Fruit fly (Drosophila melanogaster) whole organism, pupa: Measurements from ENCODE around the gene mRpL39.

ENCODE experiments used
- CG10348 ChIP-seq: fragments of 200-800 bp; sonication (Bioruptor generic); IDR thresholded peaks from 2 replicates; pipeline ENCODE4 v1.3.6; 2022; ENCODE audit warnings: missing biosample characterization, missing genetic modification characterization
- CG12605 ChIP-seq: fragments of 200-800 bp; sonication (Bioruptor generic); IDR thresholded peaks from 2 replicates; pipeline ENCODE4 v1.3.6; 2022; ENCODE audit warnings: missing biosample characterization, missing genetic modification characterization
- CG13204 ChIP-seq: fragments of 200-800 bp; sonication (Bioruptor generic); optimal IDR thresholded peaks from 2 replicates; lab custom pipeline; 2018; ENCODE audit warnings: missing biosample characterization, mild to moderate bottlenecking, missing genetic modification characterization, moderate library complexity
- CG14655 ChIP-seq: fragments of 200-800 bp; sonication (Bioruptor generic); optimal IDR thresholded peaks from 3 replicates; lab custom pipeline; 2017; ENCODE audit warnings: mild to moderate bottlenecking, missing biosample characterization, missing genetic modification reagents, missing genetic modification characterization
- CG15710 ChIP-seq: fragments of 200-800 bp; sonication (Bioruptor generic); optimal IDR thresholded peaks from 2 replicates; lab custom pipeline; 2018; ENCODE audit warnings: missing biosample characterization, mild to moderate bottlenecking, missing genetic modification characterization, moderate library complexity
- CG17806 ChIP-seq: fragments of 200-800 bp; sonication (Bioruptor generic); optimal IDR thresholded peaks from 2 replicates; lab custom pipeline; 2018; ENCODE audit warnings: missing biosample characterization, mild to moderate bottlenecking, missing genetic modification characterization, moderate library complexity
- CG32121 ChIP-seq: fragments of 200-800 bp; sonication (Bioruptor generic); IDR thresholded peaks from 2 replicates; pipeline ENCODE4 v1.3.6; 2022; ENCODE audit warnings: missing biosample characterization, missing genetic modification characterization
- CG34367 ChIP-seq: fragments of 200-800 bp; sonication (Bioruptor generic); optimal IDR thresholded peaks from 2 replicates; lab custom pipeline; 2018; ENCODE audit warnings: missing biosample characterization, mild to moderate bottlenecking, missing genetic modification characterization
- CG4496 ChIP-seq: fragments of 200-800 bp; sonication (Bioruptor generic); IDR thresholded peaks from 3 replicates; pipeline ENCODE4 v1.3.6; 2022; ENCODE audit warnings: missing biosample characterization, missing genetic modification characterization
- CG8159 ChIP-seq: fragments of 200-800 bp; sonication (Bioruptor generic); optimal IDR thresholded peaks from 3 replicates; lab custom pipeline; 2018; ENCODE audit warnings: missing biosample characterization, mild to moderate bottlenecking, missing genetic modification characterization, moderate library complexity
- CG8301 ChIP-seq: fragments of 200-800 bp; sonication (Bioruptor generic); optimal IDR thresholded peaks from 2 replicates; lab custom pipeline; 2018; ENCODE audit warnings: missing biosample characterization, mild to moderate bottlenecking, missing genetic modification characterization
- CG9948 ChIP-seq: fragments of 200-800 bp; sonication (Bioruptor generic); optimal IDR thresholded peaks from 2 replicates; lab custom pipeline; 2018; ENCODE audit warnings: missing biosample characterization, mild to moderate bottlenecking, missing genetic modification characterization, moderate library complexity
- D1 ChIP-seq: fragments of 200-800 bp; sonication (Bioruptor generic); optimal IDR thresholded peaks from 2 replicates; lab custom pipeline; 2018; ENCODE audit warnings: missing biosample characterization, mild to moderate bottlenecking, missing genetic modification characterization, moderate library complexity
- EcR ChIP-seq: fragments of 200-800 bp; sonication (Bioruptor generic); optimal IDR thresholded peaks from 3 replicates; lab custom pipeline; 2019; ENCODE audit warnings: missing biosample characterization, missing genetic modification characterization, mild to moderate bottlenecking, moderate library complexity, missing genetic modification reagents
- Ets98B ChIP-seq: fragments of 200-800 bp; sonication (Bioruptor generic); IDR thresholded peaks from 2 replicates; pipeline ENCODE4 v1.3.6; 2022; ENCODE audit warnings: missing biosample characterization, missing genetic modification characterization
- Pif1A ChIP-seq: fragments of 200-800 bp; sonication (Bioruptor generic); optimal IDR thresholded peaks from 3 replicates; lab custom pipeline; 2016; ENCODE audit warnings: missing biosample characterization, missing genetic modification characterization
- Pif1B ChIP-seq: fragments of 200-800 bp; sonication (Bioruptor generic); optimal IDR thresholded peaks from 3 replicates; lab custom pipeline; 2016; ENCODE audit warnings: missing biosample characterization, missing genetic modification characterization
- Snoo ChIP-seq: fragments of 200-800 bp; sonication (Bioruptor generic); optimal IDR thresholded peaks from 3 replicates; lab custom pipeline; 2017; ENCODE audit warnings: missing biosample characterization, mild to moderate bottlenecking, missing genetic modification characterization, inconsistent platforms
- fd96Ca ChIP-seq: fragments of 200-800 bp; sonication (Bioruptor generic); IDR thresholded peaks from 3 replicates; pipeline ENCODE4 v1.3.6; 2022; ENCODE audit warnings: missing biosample characterization, missing genetic modification characterization
- gl ChIP-seq: fragments of 200-800 bp; sonication (Bioruptor generic); optimal IDR thresholded peaks from 2 replicates; lab custom pipeline; 2018; ENCODE audit warnings: missing biosample characterization, mild to moderate bottlenecking, missing genetic modification characterization
- rn ChIP-seq: fragments of 200-800 bp; sonication (Bioruptor generic); IDR thresholded peaks from 2 replicates; pipeline ENCODE4 v1.3.6; 2022; ENCODE audit warnings: missing biosample characterization, missing genetic modification characterization

mRpL39 gene

dm6 chr3L:15006825-15007224 is 7.4 kb upstream of the mRpL39 start:
- TF ChIP-seq CG15710 (tag; lab: Kevin White, UChicago) (peak; percentile 81), EcR (no peak), Pif1A (GFP tag; lab: Kevin White, UChicago) (peak; percentile 86), CG14655 (peak; percentile 83), CG4496 (peak; percentile 95), rn (GFP tag; lab: Robert Waterston, UW) (peak; percentile 71), CG8159 (tag; lab: Kevin White, UChicago) (peak; percentile 77), CG17806 (peak; percentile 81), Snoo (peak; percentile 53), D1 (tag; lab: Kevin White, UChicago) (peak; percentile 63), CG10348 (GFP tag; lab: Robert Waterston, UW) (0 out of 2 replicates have a peak, but pooled peaks have one; percentile 34), gl (tag; lab: Kevin White, UChicago) (peak; percentile 44), Pif1B (GFP tag; lab: Kevin White, UChicago) (peak; percentile 83), CG32121 (GFP tag; lab: Robert Waterston, UW) (peak; percentile 92), CG9948 (tag; lab: Kevin White, UChicago) (peak; percentile 69), Ets98B (GFP tag; lab: Robert Waterston, UW) (peak; percentile 91), CG12605 (GFP tag; lab: Robert Waterston, UW) (peak; percentile 91), CG8301 (tag; lab: Kevin White, UChicago) (peak; percentile 85), CG13204 (GFP tag; lab: Kevin White, UChicago) (no peak), CG34367 (tag; lab: Kevin White, UChicago) (peak; percentile 62), fd96Ca (GFP tag; lab: Robert Waterston, UW) (0 out of 3 replicates have a peak, but pooled peaks have one; percentile 48)

- TF ChIP-seq CG10348 (GFP tag; lab: Robert Waterston, UW) (no peak), Snoo (no peak), rn (GFP tag; lab: Robert Waterston, UW) (no peak), Ets98B (GFP tag; lab: Robert Waterston, UW) (no peak), CG14655 (peak; percentile 70), CG34367 (tag; lab: Kevin White, UChicago) (peak; percentile 47), Pif1A (GFP tag; lab: Kevin White, UChicago) (peak; percentile 49), CG17806 (peak; percentile 59), CG4496 (no peak), CG32121 (GFP tag; lab: Robert Waterston, UW) (no peak), Pif1B (GFP tag; lab: Kevin White, UChicago) (peak; percentile 46), CG13204 (GFP tag; lab: Kevin White, UChicago) (no peak), gl (tag; lab: Kevin White, UChicago) (no peak), CG15710 (tag; lab: Kevin White, UChicago) (peak; percentile 65), CG8301 (tag; lab: Kevin White, UChicago) (peak; percentile 57), CG9948 (tag; lab: Kevin White, UChicago) (peak; percentile 68), fd96Ca (GFP tag; lab: Robert Waterston, UW) (no peak), EcR (no peak), CG8159 (tag; lab: Kevin White, UChicago) (peak; percentile 71), D1 (tag; lab: Kevin White, UChicago) (peak; percentile 0), CG12605 (GFP tag; lab: Robert Waterston, UW) (no peak)
Observed at dm6 chr3L:15005774-15006173, 6.3 kb upstream of the mRpL39 start.

- TF ChIP-seq fd96Ca (GFP tag; lab: Robert Waterston, UW) (peak; percentile 62; the same call in 2 of the 3 replicates), Pif1A (GFP tag; lab: Kevin White, UChicago) (peak; percentile 41), CG8301 (tag; lab: Kevin White, UChicago) (peak; percentile 54), CG15710 (tag; lab: Kevin White, UChicago) (peak; percentile 37), CG17806 (peak; percentile 58), CG8159 (tag; lab: Kevin White, UChicago) (peak; percentile 61), CG12605 (GFP tag; lab: Robert Waterston, UW) (peak; percentile 79), EcR (no peak), rn (GFP tag; lab: Robert Waterston, UW) (0 out of 2 replicates have a peak, but pooled peaks have one; percentile 40), CG14655 (no peak), CG10348 (GFP tag; lab: Robert Waterston, UW) (no peak), Ets98B (GFP tag; lab: Robert Waterston, UW) (peak; percentile 79), CG4496 (peak; percentile 77; the same call in 2 of the 3 replicates), D1 (tag; lab: Kevin White, UChicago) (no peak), CG9948 (tag; lab: Kevin White, UChicago) (peak; percentile 61), CG32121 (GFP tag; lab: Robert Waterston, UW) (peak; percentile 69), CG34367 (tag; lab: Kevin White, UChicago) (peak; percentile 45)
Observed at dm6 chr3L:15005085-15005484, 5.6 kb upstream of the mRpL39 start.

dm6 chr3L:14992807-14993206 is 6.7 kb downstream of the mRpL39 start:
- no peak for TF ChIP-seq rn (GFP tag; lab: Robert Waterston, UW)
- TF ChIP-seq Pif1B (GFP tag; lab: Kevin White, UChicago): no peak
- no peak for TF ChIP-seq CG8159 (tag; lab: Kevin White, UChicago)
- TF ChIP-seq CG9948 (tag; lab: Kevin White, UChicago): no peak
- no peak for TF ChIP-seq Ets98B (GFP tag; lab: Robert Waterston, UW)

dm6 chr3L:14992025-14992424 is 7.4 kb downstream of the mRpL39 start, which contains the start of gene Zip71B:
Zip71B (plus strand) TSS chr3L:14992289.
- no peak for TF ChIP-seq CG10348 (GFP tag; lab: Robert Waterston, UW)
- no peak for TF ChIP-seq CG9948 (tag; lab: Kevin White, UChicago)
- no peak for TF ChIP-seq CG12605 (GFP tag; lab: Robert Waterston, UW)
- no peak for TF ChIP-seq CG17806
- TF ChIP-seq CG14655: no peak
- TF ChIP-seq CG8159 (tag; lab: Kevin White, UChicago): no peak
- no peak for TF ChIP-seq Snoo
